Worm (Caenorhabditis elegans) whole organism, young adult: ENCODE results near the gene W03F9.1.

ENCODE experiments used
- F57A8.1 ChIP-seq: fragments of 200-800 bp; sonication (Bioruptor generic); optimal IDR thresholded peaks from 2 replicates; lab custom pipeline; 2018; ENCODE audit warnings: mild to moderate bottlenecking, missing genetic modification characterization, moderate library complexity, missing compliant biosample characterization
- snpc-1.1 ChIP-seq: sonication (generic microtip); optimal IDR thresholded peaks from 2 replicates; lab custom pipeline; 2017; ENCODE audit warnings: missing genetic modification characterization, mild to moderate bottlenecking, missing compliant biosample characterization, antibody characterized with exemption, moderate library complexity, missing genotype, missing genetic modification reagents; ENCODE audit not compliant: insufficient read depth
- snpc-4 ChIP-seq, 5 experiments: fragments of 150-350 bp in 1 of 5; sonication (generic microtip) in 4 of 5; optimal IDR thresholded peaks; 2 replicates each; lab custom pipeline; 2014 to 2018; ENCODE audit warnings: missing genetic modification characterization in 5 of 5, missing biosample characterization in 3 of 5, antibody characterized with exemption in 2 of 5, mild to moderate bottlenecking in 2 of 5, missing compliant biosample characterization in 2 of 5, missing genotype in 2 of 5, moderate library complexity in 2 of 5, missing genetic modification reagents in 1 of 5

DNA sequence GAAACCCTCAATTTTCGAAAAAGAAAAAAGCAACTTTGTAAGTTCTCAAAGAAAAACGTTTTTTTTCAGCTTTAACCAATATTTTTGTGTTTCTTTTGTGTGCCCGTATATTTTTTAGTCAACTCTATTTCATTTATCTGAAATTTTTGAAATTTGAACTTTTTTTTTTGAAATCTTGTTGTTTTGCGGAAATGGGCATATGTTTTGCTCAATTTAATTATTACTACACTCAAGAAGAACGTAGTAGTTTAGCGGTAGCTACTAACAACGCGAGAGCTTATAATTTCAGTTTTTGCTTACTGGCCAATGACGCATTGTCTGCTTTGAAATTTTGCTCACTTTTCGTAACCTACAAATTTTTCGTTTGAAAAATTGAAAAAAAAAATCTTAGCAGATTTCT lies 18.3 kb upstream of the W03F9.1 start, which contains the start of gene srh-82:
- TF ChIP-seq snpc-4 (GFP tag; optimal IDR thresholded peaks at IDR 0.05; lab: Kevin White, UChicago) (no peak), snpc-4 (tag; optimal IDR thresholded peaks at IDR 0.05; lab: Kevin White, UChicago) (no peak), F57A8.1 (no peak), snpc-1.1 (tag; lab: Kevin White, UChicago) (no peak)
